Worm (Caenorhabditis elegans) whole organism, L4/young adult: ENCODE results near the gene W02G9.3.

Source experiments
- W03F9.2 ChIP-seq: fragments of 150-350 bp; optimal IDR thresholded peaks from 2 replicates; lab custom pipeline; 2014; ENCODE audit warnings: missing biosample characterization, missing genetic modification characterization
- him-1 ChIP-seq: sonication (generic microtip); optimal IDR thresholded peaks from 2 replicates; lab custom pipeline; 2016; ENCODE audit warnings: missing genotype, missing genetic modification reagents, missing genetic modification characterization, missing compliant biosample characterization

- TF ChIP-seq him-1 (tag; lab: Kevin White, UChicago) (no peak), W03F9.2 (tag; lab: Kevin White, UChicago) (no peak)
These were observed 26.0 kb downstream of the W02G9.3 start, which contains the start of gene nuo-5 for ce11 chrV:2698826-2699225.
